Fruit fly (Drosophila melanogaster) whole organism, embryonic: ENCODE measurements around the gene Rpn10.

Source experiments
- Awh ChIP-seq: fragments of 200-800 bp; sonication (Bioruptor generic); IDR thresholded peaks from 2 replicates; pipeline ENCODE4, ENCODE4 v1.3.6; 2022; ENCODE audit warnings: missing biosample characterization, missing genetic modification characterization
- BtbVII ChIP-seq: fragments of 200-800 bp; sonication (Bioruptor generic); optimal IDR thresholded peaks from 3 replicates; lab custom pipeline; 2017; ENCODE audit warnings: missing biosample characterization, mild to moderate bottlenecking, missing genetic modification characterization
- CG11085 ChIP-seq: fragments of 200-800 bp; sonication (Bioruptor generic); IDR thresholded peaks from 2 replicates; pipeline ENCODE4 v1.3.6; 2022; ENCODE audit warnings: missing biosample characterization, missing genetic modification characterization
- CG11247 ChIP-seq: fragments of 200-800 bp; sonication (Bioruptor generic); IDR thresholded peaks from 2 replicates; pipeline ENCODE4 v1.3.6; 2022; ENCODE audit warnings: missing biosample characterization, missing genetic modification characterization
- CG13424 ChIP-seq: fragments of 200-800 bp; sonication (Bioruptor generic); optimal IDR thresholded peaks from 2 replicates; lab custom pipeline; 2019; ENCODE audit warnings: missing biosample characterization, mild to moderate bottlenecking, missing genetic modification characterization, moderate library complexity
- CG17802 ChIP-seq: fragments of 200-800 bp; sonication (Bioruptor generic); optimal IDR thresholded peaks from 2 replicates; lab custom pipeline; 2018; ENCODE audit warnings: missing biosample characterization, mild to moderate bottlenecking, missing genetic modification characterization, moderate library complexity
- CG2129 ChIP-seq: fragments of 200-800 bp; sonication (Bioruptor generic); IDR thresholded peaks from 2 replicates; pipeline ENCODE4 v1.3.6; 2022; ENCODE audit warnings: missing biosample characterization, missing genetic modification characterization; ENCODE audit not compliant: partially characterized antibody
- CG3281 ChIP-seq: fragments of 200-800 bp; sonication (Bioruptor generic); optimal IDR thresholded peaks from 3 replicates; lab custom pipeline; 2017; ENCODE audit warnings: missing biosample characterization, mild to moderate bottlenecking, missing genetic modification characterization
- CG6175 ChIP-seq: fragments of 200-800 bp; sonication (Bioruptor generic); IDR thresholded peaks from 3 replicates; pipeline ENCODE4 v1.3.6; 2022; ENCODE audit warnings: missing biosample characterization, missing genetic modification characterization
- CG6654 ChIP-seq: fragments of 200-800 bp; sonication (Bioruptor generic); optimal IDR thresholded peaks from 2 replicates; lab custom pipeline; 2017; ENCODE audit warnings: missing biosample characterization, mild to moderate bottlenecking, missing genetic modification characterization
- CG7357 ChIP-seq: fragments of 200-800 bp; sonication (Bioruptor generic); IDR thresholded peaks from 3 replicates; pipeline ENCODE4 v1.3.6; 2022; ENCODE audit warnings: missing biosample characterization, missing genetic modification characterization
- CG7839 ChIP-seq: fragments of 200-800 bp; sonication (Bioruptor generic); optimal IDR thresholded peaks from 3 replicates; lab custom pipeline; 2018; ENCODE audit warnings: missing biosample characterization, mild to moderate bottlenecking, missing genetic modification characterization, moderate library complexity
- CG8765 ChIP-seq: fragments of 200-800 bp; sonication (Bioruptor generic); IDR thresholded peaks from 2 replicates; pipeline ENCODE4 v1.3.6; 2022; ENCODE audit warnings: missing biosample characterization, missing genetic modification characterization
- CG9437 ChIP-seq: fragments of 200-800 bp; sonication (Bioruptor generic); optimal IDR thresholded peaks from 2 replicates; lab custom pipeline; 2018; ENCODE audit warnings: missing biosample characterization, mild to moderate bottlenecking, missing genetic modification characterization
- CG9876 ChIP-seq: fragments of 200-800 bp; sonication (Bioruptor generic); optimal IDR thresholded peaks from 2 replicates; lab custom pipeline; 2016; ENCODE audit warnings: missing biosample characterization, missing genetic modification characterization
- Deaf1 ChIP-seq: fragments of 200-800 bp; optimal IDR thresholded peaks from 3 replicates; lab custom pipeline; 2019; ENCODE audit warnings: missing biosample characterization, mild to moderate bottlenecking, missing genetic modification characterization, moderate library complexity
- Doc2 ChIP-seq: fragments of 200-800 bp; sonication (Bioruptor generic); IDR thresholded peaks from 2 replicates; pipeline ENCODE4 v1.3.6; 2022; ENCODE audit warnings: missing biosample characterization, missing genetic modification characterization
- Fer3 ChIP-seq: fragments of 200-800 bp; sonication (Bioruptor generic); optimal IDR thresholded peaks from 2 replicates; lab custom pipeline; 2018; ENCODE audit warnings: missing biosample characterization, mild to moderate bottlenecking, missing genetic modification characterization, moderate library complexity
- Hmr ChIP-seq: fragments of 200-800 bp; sonication (Bioruptor generic); optimal IDR thresholded peaks from 3 replicates; lab custom pipeline; 2017; ENCODE audit warnings: mild to moderate bottlenecking, missing biosample characterization, missing genetic modification reagents, missing genetic modification characterization
- Hr39 ChIP-seq: fragments of >200 bp; optimal IDR thresholded peaks from 2 replicates; lab custom pipeline; 2017
- Hsf ChIP-seq: fragments of 200-800 bp; sonication (Bioruptor generic); optimal IDR thresholded peaks from 3 replicates; lab custom pipeline; 2016; ENCODE audit warnings: missing biosample characterization, missing genetic modification characterization
- Jarid2 ChIP-seq: fragments of 200-800 bp; sonication (Bioruptor generic); optimal IDR thresholded peaks from 3 replicates; lab custom pipeline; 2017; ENCODE audit warnings: mild to moderate bottlenecking, missing biosample characterization, missing genetic modification reagents, missing genetic modification characterization
- MTF-1 ChIP-seq: fragments of 200-800 bp; sonication (Bioruptor generic); optimal IDR thresholded peaks from 2 replicates; lab custom pipeline; 2018; ENCODE audit warnings: missing biosample characterization, mild to moderate bottlenecking, missing genetic modification characterization, borderline replicate concordance
- Med ChIP-seq: fragments of 200-800 bp; sonication (Bioruptor generic); peaks from one replicate; lab custom pipeline; 2016; ENCODE audit warnings: missing biosample characterization, missing genetic modification characterization, mild to moderate bottlenecking, inconsistent platforms, moderate library complexity
- Rfx ChIP-seq: fragments of 200-800 bp; sonication (Bioruptor generic); IDR thresholded peaks from 2 replicates; pipeline ENCODE4 v1.3.6; 2022; ENCODE audit warnings: missing biosample characterization, missing genetic modification characterization
- Rx ChIP-seq: fragments of 200-800 bp; sonication (Bioruptor generic); IDR thresholded peaks from 2 replicates; pipeline ENCODE4 v1.3.6; 2022; ENCODE audit warnings: missing biosample characterization, missing genetic modification characterization
- Scr ChIP-seq: fragments of 200-800 bp; sonication (Bioruptor generic); IDR thresholded peaks from 2 replicates; pipeline ENCODE4 v1.3.6; 2022; ENCODE audit warnings: missing biosample characterization, missing genetic modification characterization; ENCODE audit not compliant: partially characterized antibody
- Sin3A ChIP-seq: fragments of >200 bp; optimal IDR thresholded peaks from 2 replicates; lab custom pipeline; 2018
- Sox100B ChIP-seq: fragments of 200-800 bp; sonication (Bioruptor generic); optimal IDR thresholded peaks from 3 replicates; lab custom pipeline; 2018; ENCODE audit warnings: missing biosample characterization, mild to moderate bottlenecking, missing genetic modification characterization
- Xrp1 ChIP-seq: fragments of 200-800 bp; sonication (Bioruptor generic); IDR thresholded peaks from 2 replicates; pipeline ENCODE4 v1.3.6; 2022; ENCODE audit warnings: missing biosample characterization, missing genetic modification characterization
- amos ChIP-seq: fragments of 200-800 bp; sonication (Bioruptor generic); IDR thresholded peaks from 2 replicates; pipeline ENCODE4 v1.3.6; 2022; ENCODE audit warnings: missing biosample characterization, missing genetic modification characterization; ENCODE audit not compliant: partially characterized antibody
- aop ChIP-seq: fragments of 200-800 bp; sonication (Bioruptor generic); IDR thresholded peaks from 2 replicates; pipeline ENCODE4 v1.3.6; 2022; ENCODE audit warnings: missing biosample characterization, missing genetic modification characterization
- ap ChIP-seq: fragments of 200-800 bp; sonication (Bioruptor generic); IDR thresholded peaks from 2 replicates; pipeline ENCODE4 v1.3.6; 2022; ENCODE audit warnings: missing biosample characterization, missing genetic modification characterization
- dan ChIP-seq: fragments of 200-800 bp; sonication (Bioruptor generic); IDR thresholded peaks from 2 replicates; pipeline ENCODE4 v1.3.6; 2022; ENCODE audit warnings: missing biosample characterization, missing genetic modification characterization
- disco-r ChIP-seq: fragments of 200-800 bp; sonication (Bioruptor generic); optimal IDR thresholded peaks from 2 replicates; lab custom pipeline; 2016; ENCODE audit warnings: missing biosample characterization, missing genetic modification characterization
- emc ChIP-seq: fragments of 200-800 bp; sonication (Bioruptor generic); optimal IDR thresholded peaks from 2 replicates; lab custom pipeline; 2016; ENCODE audit warnings: missing biosample characterization, missing genetic modification characterization
- esg ChIP-seq: fragments of 200-800 bp; sonication (Bioruptor generic); conservative IDR thresholded peaks from 2 replicates; pipeline ENCODE4 v1.3.6; 2022; ENCODE audit warnings: missing biosample characterization, missing genetic modification characterization
- fd102C ChIP-seq: fragments of 200-800 bp; sonication (Bioruptor generic); optimal IDR thresholded peaks from 2 replicates; lab custom pipeline; 2018; ENCODE audit warnings: missing biosample characterization, mild to moderate bottlenecking, missing genetic modification characterization, moderate library complexity
- gro ChIP-seq: fragments of 200-800 bp; sonication (Bioruptor generic); optimal IDR thresholded peaks from 2 replicates; lab custom pipeline; 2016; ENCODE audit warnings: missing biosample characterization, missing genetic modification characterization
- lab ChIP-seq: fragments of 200-800 bp; sonication (Bioruptor generic); optimal IDR thresholded peaks from 3 replicates; lab custom pipeline; 2017; ENCODE audit warnings: missing biosample characterization, missing genetic modification characterization, mild to moderate bottlenecking, moderate library complexity, missing genetic modification reagents
- lov ChIP-seq, 2 experiments: fragments of 200-800 bp in 1 of 2; fragments of >200 bp in 1 of 2; sonication (Bioruptor generic) in 1 of 2; IDR thresholded peaks in 1 of 2; optimal IDR thresholded peaks in 1 of 2; 2 replicates in 1 of 2; 3 replicates in 1 of 2; pipeline versions ENCODE4 v1.3.6 to Lab custom; 2017 to 2022; ENCODE audit warnings: missing biosample characterization in 1 of 2, missing genetic modification characterization in 1 of 2
- nom ChIP-seq: fragments of 200-800 bp; sonication (Bioruptor generic); optimal IDR thresholded peaks from 2 replicates; lab custom pipeline; 2017; ENCODE audit warnings: missing biosample characterization, missing genetic modification characterization, mild to moderate bottlenecking, moderate library complexity, missing genetic modification reagents
- org-1 ChIP-seq: fragments of 200-800 bp; sonication (Bioruptor generic); optimal IDR thresholded peaks from 2 replicates; lab custom pipeline; 2017; ENCODE audit warnings: missing biosample characterization, missing genetic modification characterization
- seq ChIP-seq: fragments of 200-800 bp; sonication (Bioruptor generic); IDR thresholded peaks from 2 replicates; pipeline ENCODE4 v1.3.6; 2022; ENCODE audit warnings: missing biosample characterization, missing genetic modification characterization
- tgo ChIP-seq: fragments of 200-800 bp; sonication (Bioruptor generic); IDR thresholded peaks from 3 replicates; pipeline ENCODE4 v1.3.6; 2022; ENCODE audit warnings: missing biosample characterization, missing genetic modification characterization
- tio ChIP-seq: fragments of 200-800 bp; sonication (Bioruptor generic); optimal IDR thresholded peaks from 2 replicates; lab custom pipeline; 2017; ENCODE audit warnings: missing biosample characterization, missing genetic modification characterization, inconsistent platforms
- toy ChIP-seq: fragments of 200-800 bp; sonication (Bioruptor generic); IDR thresholded peaks from 2 replicates; pipeline ENCODE4 v1.3.6; 2022; ENCODE audit warnings: missing biosample characterization, missing genetic modification characterization
- trem ChIP-seq: fragments of 200-800 bp; optimal IDR thresholded peaks from 3 replicates; lab custom pipeline; 2019; ENCODE audit warnings: missing biosample characterization, mild to moderate bottlenecking, missing genetic modification characterization, moderate library complexity
- vvl ChIP-seq: fragments of 200-800 bp; sonication (Bioruptor generic); IDR thresholded peaks from 2 replicates; pipeline ENCODE4 v1.3.6; 2022; ENCODE audit warnings: missing biosample characterization, missing genetic modification characterization

Gene Rpn10

dm6 chr3L:21515823-21516715 lies 20.7 kb upstream of the Rpn10 start, which contains the start of the genes SAK and Cdk12:
SAK (minus strand) TSS chr3L:21515887.
Cdk12 (plus strand) TSS chr3L:21516306.
- TF ChIP-seq CG11247 (peak; percentile 77), esg (GFP tag; lab: Robert Waterston, UW) (peak; percentile 75), Rx (GFP tag; lab: Robert Waterston, UW) (peak; percentile 80), disco-r (peak; percentile 29), tgo (GFP tag; lab: Robert Waterston, UW) (peak; percentile 77), fd102C (GFP tag; lab: Kevin White, UChicago) (no peak), CG7357 (GFP tag; lab: Robert Waterston, UW) (peak; percentile 97), org-1 (GFP tag; lab: Kevin White, UChicago) (peak; percentile 64), CG11085 (GFP tag; lab: Robert Waterston, UW) (peak; percentile 81), MTF-1 (GFP tag; lab: Kevin White, UChicago) (peak; percentile 41), dan (GFP tag; lab: Robert Waterston, UW) (peak; percentile 40; the same call in 1 of the 2 replicates), CG2129 (GFP tag; lab: Robert Waterston, UW) (no peak), Med (GFP tag; lab: Kevin White, UChicago) (peak; percentile 86), CG9437 (GFP tag; lab: Kevin White, UChicago) (peak; percentile 82), Rfx (GFP tag; lab: Robert Waterston, UW) (peak; percentile 84), CG6175 (GFP tag; lab: Robert Waterston, UW) (peak; percentile 53), Sin3A (lab: Kevin White, UChicago) (no peak), vvl (GFP tag; lab: Robert Waterston, UW) (peak; percentile 88), seq (GFP tag; lab: Robert Waterston, UW) (peak; percentile 64), Scr (GFP tag; lab: Robert Waterston, UW) (peak; percentile 60), Jarid2 (no peak), CG8765 (GFP tag; lab: Robert Waterston, UW) (peak; percentile 67), gro (no peak), amos (peak; percentile 52), lab (GFP tag; lab: Kevin White, UChicago) (peak; percentile 89), Sox100B (GFP tag; lab: Kevin White, UChicago) (peak; percentile 89), nom (GFP tag; lab: Kevin White, UChicago) (peak; percentile 57), CG3281 (peak; percentile 89), CG13424 (tag; lab: Kevin White, UChicago) (peak; percentile 90), aop (peak; percentile 47; the same call in 1 of the 2 replicates), BtbVII (peak; percentile 82), CG6654 (peak; percentile 68), ap (0 out of 2 replicates have a peak, but pooled peaks have one; percentile 59), emc (GFP tag; lab: Kevin White, UChicago) (no peak), trem (tag; lab: Kevin White, UChicago) (peak; percentile 78), Doc2 (GFP tag; lab: Robert Waterston, UW) (no peak), Awh (GFP tag; lab: Robert Waterston, UW) (peak; percentile 70), lov (optimal IDR thresholded peaks at IDR 0.05; lab: Kevin White, UChicago) (no peak), lov (GFP tag; IDR thresholded peaks at IDR 0.05; lab: Robert Waterston, UW) (no peak), Xrp1 (GFP tag; lab: Robert Waterston, UW) (peak; percentile 77), CG7839 (tag; lab: Kevin White, UChicago) (peak; percentile 88), CG17802 (peak; percentile 88), Fer3 (tag; lab: Kevin White, UChicago) (peak; percentile 82), Hsf (peak; percentile 71), tio (peak; percentile 88), CG9876 (GFP tag; lab: Kevin White, UChicago) (peak; percentile 60), Deaf1 (no peak), Hr39 (no peak), Hmr (GFP tag; lab: Kevin White, UChicago) (peak; percentile 88), toy (GFP tag; lab: Robert Waterston, UW) (peak; percentile 47; the same call in 1 of the 2 replicates)
